Worm (Caenorhabditis elegans) whole organism, L1 larva: ENCODE measurements around the gene jamp-1.

Source experiments
- C16A3.4 ChIP-seq: fragments of 150-350 bp; optimal IDR thresholded peaks from 2 replicates; lab custom pipeline; 2014; ENCODE audit warnings: missing biosample characterization, missing genetic modification characterization
- aly-2 ChIP-seq: fragments of 150-350 bp; optimal IDR thresholded peaks from 2 replicates; lab custom pipeline; 2014; ENCODE audit warnings: missing biosample characterization, missing genetic modification characterization
- ama-1 ChIP-seq: fragments of 150-350 bp; optimal IDR thresholded peaks from 2 replicates; lab custom pipeline; 2014
- fos-1 ChIP-seq: fragments of 150-350 bp; optimal IDR thresholded peaks from 2 replicates; lab custom pipeline; 2014; ENCODE audit warnings: missing biosample characterization, missing genetic modification characterization
- jun-1 ChIP-seq: fragments of 150-350 bp; optimal IDR thresholded peaks from 2 replicates; lab custom pipeline; 2014; ENCODE audit warnings: missing biosample characterization, missing genetic modification reagents, missing genetic modification characterization
- lir-3 ChIP-seq: sonication (generic microtip); optimal IDR thresholded peaks from 2 replicates; lab custom pipeline; 2016; ENCODE audit warnings: mild to moderate bottlenecking, missing genetic modification characterization, moderate library complexity, missing compliant biosample characterization; ENCODE audit not compliant: poor library complexity
- mep-1 ChIP-seq: fragments of 150-350 bp; optimal IDR thresholded peaks from 2 replicates; lab custom pipeline; 2014; ENCODE audit warnings: missing biosample characterization, missing genetic modification characterization
- nhr-12 ChIP-seq: sonication (generic microtip); optimal IDR thresholded peaks from 2 replicates; lab custom pipeline; 2017; ENCODE audit warnings: missing biosample characterization, missing genetic modification characterization
- rnt-1 ChIP-seq: sonication (generic microtip); optimal IDR thresholded peaks from 2 replicates; lab custom pipeline; 2016; ENCODE audit warnings: mild to moderate bottlenecking, missing genetic modification characterization, moderate library complexity, missing compliant biosample characterization
- zag-1 ChIP-seq: fragments of 150-350 bp; optimal IDR thresholded peaks from 2 replicates; lab custom pipeline; 2014; ENCODE audit warnings: missing biosample characterization, missing genetic modification characterization

DNA sequence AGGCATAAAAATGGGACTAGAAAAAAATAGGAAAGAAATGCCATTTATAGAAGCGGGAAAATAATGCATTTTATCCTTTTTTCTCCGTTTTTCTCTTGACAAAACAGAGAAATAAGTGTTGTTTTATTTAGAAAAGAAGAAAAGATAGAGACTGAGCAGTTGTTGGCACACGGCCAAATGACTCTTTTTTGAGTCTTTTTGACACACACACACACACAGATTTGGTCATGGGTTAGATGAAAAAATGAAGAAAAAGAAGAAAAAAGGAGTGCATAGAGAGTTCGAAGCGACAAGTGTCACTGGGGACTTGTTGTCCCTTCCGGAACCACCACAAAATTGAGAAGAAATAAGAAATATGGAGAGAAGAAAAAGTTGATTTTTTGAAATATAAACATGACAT, 17.5 kb downstream of the jamp-1 start:
- TF ChIP-seq aly-2 (tag; lab: Kevin White, UChicago) (no peak), zag-1 (tag; lab: Kevin White, UChicago) (no peak), rnt-1 (tag; lab: Kevin White, UChicago) (no peak), mep-1 (tag; lab: Kevin White, UChicago) (no peak), fos-1 (tag; lab: Kevin White, UChicago) (no peak), ama-1 (lab: Kevin White, UChicago) (no peak), C16A3.4 (tag; lab: Kevin White, UChicago) (no peak), lir-3 (no peak), nhr-12 (no peak), jun-1 (no peak)
